Worm (Caenorhabditis elegans): ENCODE results near the gene clc-29.
A peak's percentile ranks its signal among the peaks of the same experiment; 100 is the strongest.

DNA sequence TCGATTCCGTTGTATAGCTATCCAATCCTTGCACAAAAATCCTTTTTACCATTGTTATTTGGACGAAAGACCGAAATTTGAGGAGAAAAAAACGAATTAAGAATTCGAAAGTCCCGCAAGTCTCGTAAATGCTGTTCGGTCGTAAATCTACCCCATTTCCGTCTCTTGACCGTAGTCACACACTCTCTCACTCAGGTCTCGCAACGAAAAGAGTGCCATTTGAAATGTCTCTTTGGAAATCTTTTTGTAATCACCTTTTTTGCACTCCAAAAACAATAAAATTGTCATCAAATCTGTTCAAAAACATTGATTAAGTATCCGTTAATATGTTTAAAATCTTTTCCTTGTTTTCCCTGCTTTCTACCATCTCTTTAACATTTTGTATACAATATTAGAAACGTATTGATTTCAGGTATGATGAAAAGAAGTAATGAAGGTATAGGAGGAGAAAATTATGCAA is 10.5 kb upstream of the clc-29 start, which contains the start of the genes R05D3.8 and rfp-1:
- peak in 1 of 2 experiments; percentile 28 for TF ChIP-seq mdl-1 (tag; optimal IDR thresholded peaks at IDR 0.05)
- TF ChIP-seq nhr-11 (tag; optimal IDR thresholded peaks at IDR 0.05): peak; percentile 89
